Fruit fly (Drosophila melanogaster) whole organism, embryonic: ENCODE measurements around the gene Dic4.

Experiments
- Bteb2 ChIP-seq: fragments of 200-800 bp; sonication (Bioruptor generic); optimal IDR thresholded peaks from 2 replicates; lab custom pipeline; 2016; ENCODE audit warnings: missing biosample characterization, missing genetic modification characterization
- CG10267 ChIP-seq: fragments of 200-800 bp; sonication (Bioruptor generic); optimal IDR thresholded peaks from 2 replicates; lab custom pipeline; 2018; ENCODE audit warnings: missing biosample characterization, mild to moderate bottlenecking, missing genetic modification characterization, moderate library complexity
- CG10321 ChIP-seq: fragments of 200-800 bp; sonication (Bioruptor generic); IDR thresholded peaks from 2 replicates; pipeline ENCODE4 v1.3.6; 2022; ENCODE audit warnings: missing biosample characterization, missing genetic modification characterization
- CG10366 ChIP-seq: fragments of 200-800 bp; sonication (Bioruptor generic); IDR thresholded peaks from 2 replicates; pipeline ENCODE4 v1.3.6; 2022; ENCODE audit warnings: missing biosample characterization, missing genetic modification characterization
- CG12236 ChIP-seq: fragments of 200-800 bp; sonication (Bioruptor generic); optimal IDR thresholded peaks from 2 replicates; lab custom pipeline; 2016; ENCODE audit warnings: missing biosample characterization, missing genetic modification characterization
- CG14860 ChIP-seq: fragments of 200-800 bp; sonication (Bioruptor generic); IDR thresholded peaks from 3 replicates; pipeline ENCODE4 v1.3.6; 2022; ENCODE audit warnings: missing biosample characterization, missing genetic modification characterization; ENCODE audit not compliant: partially characterized antibody
- CG15073 ChIP-seq: fragments of 200-800 bp; sonication (Bioruptor generic); optimal IDR thresholded peaks from 2 replicates; lab custom pipeline; 2016; ENCODE audit warnings: missing biosample characterization, missing genetic modification characterization
- CG16863 ChIP-seq: fragments of 200-800 bp; sonication (Bioruptor generic); optimal IDR thresholded peaks from 3 replicates; lab custom pipeline; 2016; ENCODE audit warnings: missing biosample characterization, missing genetic modification characterization
- CG17361 ChIP-seq: fragments of 200-800 bp; sonication (Bioruptor generic); IDR thresholded peaks from 3 replicates; pipeline ENCODE4 v1.3.6; 2022; ENCODE audit warnings: missing biosample characterization, missing genetic modification characterization
- CG17912 ChIP-seq: fragments of 200-800 bp; sonication (Bioruptor generic); optimal IDR thresholded peaks from 2 replicates; lab custom pipeline; 2018; ENCODE audit warnings: missing biosample characterization, mild to moderate bottlenecking, missing genetic modification characterization
- CG18599 ChIP-seq: fragments of 200-800 bp; sonication (Bioruptor generic); optimal IDR thresholded peaks from 3 replicates; lab custom pipeline; 2017; ENCODE audit warnings: missing biosample characterization, missing genetic modification characterization, mild to moderate bottlenecking, moderate library complexity, missing genetic modification reagents
- CG2129 ChIP-seq: fragments of 200-800 bp; sonication (Bioruptor generic); IDR thresholded peaks from 2 replicates; pipeline ENCODE4 v1.3.6; 2022; ENCODE audit warnings: missing biosample characterization, missing genetic modification characterization; ENCODE audit not compliant: partially characterized antibody
- CG3065 ChIP-seq: fragments of 200-800 bp; sonication (Bioruptor generic); optimal IDR thresholded peaks from 2 replicates; lab custom pipeline; 2016; ENCODE audit warnings: missing biosample characterization, missing genetic modification characterization
- CG32532 ChIP-seq: fragments of 200-800 bp; sonication (Bioruptor generic); IDR thresholded peaks from 2 replicates; pipeline ENCODE4 v1.3.6; 2022; ENCODE audit warnings: missing biosample characterization, missing genetic modification characterization
- CG42726 ChIP-seq: fragments of 200-800 bp; sonication (Bioruptor generic); IDR thresholded peaks from 2 replicates; pipeline ENCODE4 v1.3.6; 2022; ENCODE audit warnings: missing biosample characterization, missing genetic modification characterization; ENCODE audit not compliant: partially characterized antibody
- CG4707 ChIP-seq: fragments of 200-800 bp; sonication (Bioruptor generic); optimal IDR thresholded peaks from 2 replicates; lab custom pipeline; 2018; ENCODE audit warnings: missing biosample characterization, mild to moderate bottlenecking, missing genetic modification characterization, moderate library complexity
- CG6175 ChIP-seq: fragments of 200-800 bp; sonication (Bioruptor generic); IDR thresholded peaks from 3 replicates; pipeline ENCODE4 v1.3.6; 2022; ENCODE audit warnings: missing biosample characterization, missing genetic modification characterization
- CG7357 ChIP-seq: fragments of 200-800 bp; sonication (Bioruptor generic); IDR thresholded peaks from 3 replicates; pipeline ENCODE4 v1.3.6; 2022; ENCODE audit warnings: missing biosample characterization, missing genetic modification characterization
- CG9437 ChIP-seq: fragments of 200-800 bp; sonication (Bioruptor generic); optimal IDR thresholded peaks from 2 replicates; lab custom pipeline; 2018; ENCODE audit warnings: missing biosample characterization, mild to moderate bottlenecking, missing genetic modification characterization
- Camta ChIP-seq: fragments of 200-800 bp; sonication (Bioruptor generic); optimal IDR thresholded peaks from 2 replicates; lab custom pipeline; 2016; ENCODE audit warnings: missing biosample characterization, missing genetic modification characterization
- D ChIP-seq, 2 experiments: fragments of 200-800 bp in 1 of 2; fragments of >200 bp in 1 of 2; sonication (Bioruptor generic) in 1 of 2; optimal IDR thresholded peaks; 2 replicates in 1 of 2; 3 replicates in 1 of 2; lab custom pipeline; 2017; ENCODE audit warnings: mild to moderate bottlenecking in 1 of 2, missing biosample characterization in 1 of 2, missing genetic modification characterization in 1 of 2, missing genetic modification reagents in 1 of 2
- Drgx ChIP-seq: fragments of 200-800 bp; sonication (Bioruptor generic); IDR thresholded peaks from 2 replicates; pipeline ENCODE4 v1.3.6; 2022; ENCODE audit warnings: missing biosample characterization, missing genetic modification characterization
- Ets97D ChIP-seq: fragments of 200-800 bp; sonication (Bioruptor generic); optimal IDR thresholded peaks from 3 replicates; lab custom pipeline; 2016; ENCODE audit warnings: missing biosample characterization, missing genetic modification characterization
- Fer2 ChIP-seq: fragments of 200-800 bp; sonication (Bioruptor generic); optimal IDR thresholded peaks from 2 replicates; lab custom pipeline; 2018; ENCODE audit warnings: missing biosample characterization, mild to moderate bottlenecking, missing genetic modification characterization, moderate library complexity
- Gug ChIP-seq: fragments of 200-800 bp; sonication (Bioruptor generic); IDR thresholded peaks from 4 replicates; pipeline ENCODE4 v1.3.6; 2022; ENCODE audit warnings: missing biosample characterization, missing genetic modification characterization
- HHEX ChIP-seq: fragments of 200-800 bp; sonication (Bioruptor generic); optimal IDR thresholded peaks from 3 replicates; lab custom pipeline; 2017; ENCODE audit warnings: missing biosample characterization, mild to moderate bottlenecking, missing genetic modification characterization, missing genetic modification reagents
- HLH3B ChIP-seq: fragments of 200-800 bp; sonication (Bioruptor generic); IDR thresholded peaks from 2 replicates; pipeline ENCODE4 v1.3.6; 2022; ENCODE audit warnings: missing biosample characterization, missing genetic modification characterization
- Med ChIP-seq: fragments of 200-800 bp; sonication (Bioruptor generic); peaks from one replicate; lab custom pipeline; 2016; ENCODE audit warnings: missing biosample characterization, missing genetic modification characterization, mild to moderate bottlenecking, inconsistent platforms, moderate library complexity
- NC2β ChIP-seq: fragments of 200-800 bp; sonication (Bioruptor generic); optimal IDR thresholded peaks from 2 replicates; lab custom pipeline; 2016; ENCODE audit warnings: missing biosample characterization, missing genetic modification characterization
- Sox100B ChIP-seq: fragments of 200-800 bp; sonication (Bioruptor generic); optimal IDR thresholded peaks from 3 replicates; lab custom pipeline; 2018; ENCODE audit warnings: missing biosample characterization, mild to moderate bottlenecking, missing genetic modification characterization
- Stat92E ChIP-seq, 3 experiments: fragments of >200 bp in 2 of 3; fragments of 200-800 bp in 1 of 3; sonication (Bioruptor generic) in 1 of 3; optimal IDR thresholded peaks; 2 replicates each; lab custom pipeline; 2017 to 2019; ENCODE audit warnings: missing biosample characterization in 3 of 3, missing genetic modification characterization in 3 of 3, mild to moderate bottlenecking in 1 of 3, moderate library complexity in 1 of 3
- Usf ChIP-seq: fragments of 200-800 bp; sonication (Bioruptor generic); optimal IDR thresholded peaks from 2 replicates; lab custom pipeline; 2017; ENCODE audit warnings: missing genotype, missing biosample characterization, missing genetic modification characterization
- Xbp1 ChIP-seq: fragments of 200-800 bp; sonication (Bioruptor generic); optimal IDR thresholded peaks from 3 replicates; lab custom pipeline; 2016; ENCODE audit warnings: missing biosample characterization, mild to moderate bottlenecking, missing genetic modification characterization
- abd-A ChIP-seq: fragments of 200-800 bp; sonication (Bioruptor generic); optimal IDR thresholded peaks from 3 replicates; lab custom pipeline; 2019; ENCODE audit warnings: missing biosample characterization, mild to moderate bottlenecking, missing genetic modification characterization, moderate library complexity
- bab2 ChIP-seq: fragments of 200-800 bp; sonication (Bioruptor generic); optimal IDR thresholded peaks from 2 replicates; lab custom pipeline; 2016; ENCODE audit warnings: missing biosample characterization, missing genetic modification characterization
- cato ChIP-seq: fragments of 200-800 bp; sonication (Bioruptor generic); optimal IDR thresholded peaks from 2 replicates; lab custom pipeline; 2016; ENCODE audit warnings: missing biosample characterization, missing genetic modification characterization, borderline replicate concordance
- caup ChIP-seq: fragments of 200-800 bp; sonication (Bioruptor generic); optimal IDR thresholded peaks from 3 replicates; lab custom pipeline; 2017; ENCODE audit warnings: missing biosample characterization, mild to moderate bottlenecking, missing genetic modification characterization, moderate library complexity; ENCODE audit not compliant: severe bottlenecking
- da ChIP-seq: fragments of 200-800 bp; sonication (Bioruptor generic); optimal IDR thresholded peaks from 2 replicates; lab custom pipeline; 2016; ENCODE audit warnings: missing biosample characterization, missing genetic modification characterization
- dm ChIP-seq: fragments of 200-800 bp; sonication (Bioruptor generic); optimal IDR thresholded peaks from 3 replicates; lab custom pipeline; 2016; ENCODE audit warnings: missing biosample characterization, missing genetic modification characterization
- eve ChIP-seq, 2 experiments: fragments of >200 bp; optimal IDR thresholded peaks; 2 replicates each; lab custom pipeline; 2017; ENCODE audit warnings: missing biosample characterization in 2 of 2, missing genetic modification characterization in 2 of 2
- inv ChIP-seq: fragments of 200-800 bp; sonication (Bioruptor generic); IDR thresholded peaks from 2 replicates; pipeline ENCODE4 v1.3.6; 2022; ENCODE audit warnings: missing biosample characterization, missing genetic modification characterization; ENCODE audit not compliant: partially characterized antibody
- kah ChIP-seq: fragments of 200-800 bp; sonication (Bioruptor generic); optimal IDR thresholded peaks from 2 replicates; lab custom pipeline; 2018; ENCODE audit warnings: missing biosample characterization, mild to moderate bottlenecking, missing genetic modification characterization
- lmd ChIP-seq: fragments of 200-800 bp; sonication (Bioruptor generic); IDR thresholded peaks from 2 replicates; pipeline ENCODE4 v1.3.6; 2022; ENCODE audit warnings: missing biosample characterization, missing genetic modification characterization
- mirr ChIP-seq: fragments of 200-800 bp; sonication (Bioruptor generic); optimal IDR thresholded peaks from 3 replicates; lab custom pipeline; 2018; ENCODE audit warnings: missing biosample characterization, mild to moderate bottlenecking, missing genetic modification characterization
- nerfin-2 ChIP-seq: fragments of 200-800 bp; sonication (Bioruptor generic); IDR thresholded peaks from 2 replicates; pipeline ENCODE4 v1.3.6; 2022; ENCODE audit warnings: missing biosample characterization, missing genetic modification characterization; ENCODE audit not compliant: partially characterized antibody
- pzg ChIP-seq: fragments of 200-800 bp; sonication (Bioruptor generic); optimal IDR thresholded peaks from 3 replicates; lab custom pipeline; 2018; ENCODE audit warnings: missing biosample characterization, mild to moderate bottlenecking, missing genetic modification characterization, moderate library complexity
- rib ChIP-seq: fragments of 200-800 bp; sonication (Bioruptor generic); IDR thresholded peaks from 2 replicates; pipeline ENCODE4 v1.3.6; 2022; ENCODE audit warnings: missing biosample characterization, missing genetic modification characterization
- schlank ChIP-seq: fragments of 200-800 bp; sonication (Bioruptor generic); optimal IDR thresholded peaks from 2 replicates; lab custom pipeline; 2018; ENCODE audit warnings: missing biosample characterization, mild to moderate bottlenecking, missing genetic modification characterization
- trem ChIP-seq: fragments of 200-800 bp; optimal IDR thresholded peaks from 3 replicates; lab custom pipeline; 2019; ENCODE audit warnings: missing biosample characterization, mild to moderate bottlenecking, missing genetic modification characterization, moderate library complexity

Dic4 gene

dm6 chr3L:18675363-18675866 lies 22.8 kb downstream of the Dic4 start, which contains the start of the genes GNBP2 and GNBP1 (continued):
- TF ChIP-seq caup (peak; percentile 31), lmd (peak; percentile 70), Gug (0 out of 4 replicates have a peak, but pooled peaks have one; percentile 21), CG42726 (GFP tag; lab: Robert Waterston, UW) (no peak), Stat92E (GFP tag; optimal IDR thresholded peaks at IDR 0.05; lab: Kevin White, UChicago) (no peak), HHEX (GFP tag; lab: Kevin White, UChicago) (peak; percentile 55), nerfin-2 (GFP tag; lab: Robert Waterston, UW) (no peak), Camta (GFP tag; lab: Kevin White, UChicago) (no peak), Med (GFP tag; lab: Kevin White, UChicago) (peak; percentile 33), CG6175 (GFP tag; lab: Robert Waterston, UW) (no peak), CG12236 (no peak), CG10366 (GFP tag; lab: Robert Waterston, UW) (peak; percentile 37; the same call in 1 of the 2 replicates), rib (no peak), mirr (GFP tag; lab: Kevin White, UChicago) (no peak), CG3065 (GFP tag; lab: Kevin White, UChicago) (no peak), schlank (tag; lab: Kevin White, UChicago) (no peak), CG14860 (no peak), D (optimal IDR thresholded peaks at IDR 0.05; lab: Kevin White, UChicago) (no peak), D (GFP tag; optimal IDR thresholded peaks at IDR 0.05; lab: Kevin White, UChicago) (peak; percentile 33), kah (GFP tag; lab: Kevin White, UChicago) (no peak), CG17361 (peak; percentile 76), CG32532 (peak; percentile 71; the same call in 1 of the 2 replicates), CG2129 (GFP tag; lab: Robert Waterston, UW) (no peak), Usf (no peak), Bteb2 (GFP tag; lab: Kevin White, UChicago) (no peak), CG16863 (GFP tag; lab: Kevin White, UChicago) (no peak), pzg (GFP tag; lab: Kevin White, UChicago) (no peak), CG18599 (peak; percentile 63), HLH3B (GFP tag; lab: Robert Waterston, UW) (peak; percentile 76), Xbp1 (GFP tag; lab: Kevin White, UChicago) (peak; percentile 26), CG9437 (GFP tag; lab: Kevin White, UChicago) (peak; percentile 39), trem (tag; lab: Kevin White, UChicago) (no peak), Drgx (GFP tag; lab: Robert Waterston, UW) (peak; percentile 95), CG15073 (GFP tag; lab: Kevin White, UChicago) (no peak), CG10267 (tag; lab: Kevin White, UChicago) (peak; percentile 50), bab2 (GFP tag; lab: Kevin White, UChicago) (no peak), da (GFP tag; lab: Kevin White, UChicago) (no peak), eve (GFP tag; optimal IDR thresholded peaks at IDR 0.05; lab: Kevin White, UChicago) (no peak), NC2β (GFP tag; lab: Kevin White, UChicago) (no peak), abd-A (tag; lab: Kevin White, UChicago) (no peak), CG10321 (GFP tag; lab: Robert Waterston, UW) (0 out of 2 replicates have a peak, but pooled peaks have one; percentile 9), cato (no peak), dm (GFP tag; lab: Kevin White, UChicago) (no peak), Sox100B (GFP tag; lab: Kevin White, UChicago) (peak; percentile 55), Fer2 (tag; lab: Kevin White, UChicago) (no peak), inv (GFP tag; lab: Robert Waterston, UW) (no peak), CG17912 (GFP tag; lab: Kevin White, UChicago) (no peak), CG7357 (GFP tag; lab: Robert Waterston, UW) (0 out of 3 replicates have a peak, but pooled peaks have one; percentile 58), CG4707 (no peak), Ets97D (GFP tag; lab: Kevin White, UChicago) (no peak)
